Worm (Caenorhabditis elegans): ENCODE data around the gene tyra-3.

- TF ChIP-seq tbx-8 (GFP tag; optimal IDR thresholded peaks at IDR 0.05) (no peak), lsy-2 (tag; optimal IDR thresholded peaks at IDR 0.05) (no peak)
Observed at ce11 chrX:4959440-4959839, 11.6 kb downstream of the tyra-3 start.
